Fruit fly (Drosophila melanogaster): ENCODE results near the gene Rab11.

Rab11 gene

DNA sequence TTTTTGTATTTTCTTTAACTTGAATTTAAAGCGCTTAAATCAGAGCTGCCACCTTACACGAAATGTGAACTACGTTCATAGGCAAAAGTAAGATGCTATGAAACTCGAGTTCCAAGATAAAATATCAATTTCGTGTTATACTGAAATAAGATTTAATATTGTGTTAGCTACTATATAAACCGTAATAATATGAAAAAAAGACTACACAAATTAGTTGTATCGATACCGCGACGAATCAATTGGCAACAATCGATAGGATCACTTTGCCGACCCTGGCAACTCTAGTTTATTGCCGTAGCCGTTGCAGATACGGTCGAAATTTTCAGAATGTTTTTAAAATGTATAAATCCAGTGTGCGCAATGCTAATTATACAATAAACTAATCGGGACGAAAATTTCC is 29.2 kb downstream of the Rab11 start, which contains the start of gene SNF4Agamma (continued):
- no peak for TF ChIP-seq CG12769 (tag; optimal IDR thresholded peaks at IDR 0.05)
- peak; percentile 64 for TF ChIP-seq CG8290 (GFP tag; optimal IDR thresholded peaks at IDR 0.05)
- peak in 1 of 2 experiments; percentile 4 for TF ChIP-seq CG8290 (tag; optimal IDR thresholded peaks at IDR 0.05)
- no peak for TF ChIP-seq Ada2b (GFP tag; IDR thresholded peaks at IDR 0.05)
- peak; percentile 10 for TF ChIP-seq CG33213 (GFP tag; optimal IDR thresholded peaks at IDR 0.05)
- no peak for TF ChIP-seq bcd (GFP tag; optimal IDR thresholded peaks at IDR 0.05)
- TF ChIP-seq gem (tag; optimal IDR thresholded peaks at IDR 0.05) = peak; percentile 50
- no peak for TF ChIP-seq exex (tag; optimal IDR thresholded peaks at IDR 0.05)
- TF ChIP-seq Max (GFP tag; optimal IDR thresholded peaks at IDR 0.05) = no peak
- TF ChIP-seq gsb (GFP tag; IDR thresholded peaks at IDR 0.05) = no peak
- TF ChIP-seq PHDP (tag; optimal IDR thresholded peaks at IDR 0.05) = no peak
- peak; percentile 5 for TF ChIP-seq Chrac-16 (GFP tag; optimal IDR thresholded peaks at IDR 0.05)
- no peak for TF ChIP-seq tx (GFP tag; optimal IDR thresholded peaks at IDR 0.05)
- TF ChIP-seq CG8281 (tag; optimal IDR thresholded peaks at IDR 0.05) = no peak
- TF ChIP-seq CG9876 (GFP tag; optimal IDR thresholded peaks at IDR 0.05) = no peak
- peak; percentile 46 for TF ChIP-seq phol (tag; optimal IDR thresholded peaks at IDR 0.05)
- TF ChIP-seq Bgb (GFP tag; IDR thresholded peaks at IDR 0.05; ENCODE audit: partially characterized antibody) = peak; percentile 76
- no peak for TF ChIP-seq z (GFP tag; IDR thresholded peaks at IDR 0.05)
- TF ChIP-seq lilli (GFP tag; optimal IDR thresholded peaks at IDR 0.05) = peak; percentile 48
- TF ChIP-seq CG6254 (GFP tag; optimal IDR thresholded peaks at IDR 0.05) = no peak
- TF ChIP-seq Ets65A (GFP tag) = peak; percentile 91
- no peak for TF ChIP-seq danr (GFP tag; IDR thresholded peaks at IDR 0.05)
- TF ChIP-seq mirr (GFP tag; optimal IDR thresholded peaks at IDR 0.05) = no peak
- TF ChIP-seq da (GFP tag; optimal IDR thresholded peaks at IDR 0.05) = no peak
- TF ChIP-seq slou (GFP tag; optimal IDR thresholded peaks at IDR 0.05) = no peak
- TF ChIP-seq CG3163 (GFP tag; optimal IDR thresholded peaks at IDR 0.05) = no peak
- TF ChIP-seq vfl (GFP tag; optimal IDR thresholded peaks at IDR 0.05) = peak; percentile 15
- peak; percentile 32 for TF ChIP-seq Dek (tag; optimal IDR thresholded peaks at IDR 0.05)
- peak; percentile 16 for TF ChIP-seq CG30020 (tag; optimal IDR thresholded peaks at IDR 0.05)
- TF ChIP-seq shn (GFP tag; optimal IDR thresholded peaks at IDR 0.05) = no peak
- no peak for TF ChIP-seq MTF-1 (GFP tag; optimal IDR thresholded peaks at IDR 0.05; ENCODE audit: borderline replicate concordance)
- peak; percentile 97 for TF ChIP-seq CG18011 (GFP tag; optimal IDR thresholded peaks at IDR 0.05)
- TF ChIP-seq Xbp1 (GFP tag; optimal IDR thresholded peaks at IDR 0.05) = peak; percentile 57
- no peak for TF ChIP-seq cato (GFP tag; optimal IDR thresholded peaks at IDR 0.05; ENCODE audit: borderline replicate concordance)
- 0 out of 3 replicates have a peak, but pooled peaks have one; percentile 28 for TF ChIP-seq Aef1 (GFP tag; IDR thresholded peaks at IDR 0.05)
- no peak for TF ChIP-seq kni (GFP tag; optimal IDR thresholded peaks at IDR 0.05)
- TF ChIP-seq CG1603 (tag; optimal IDR thresholded peaks at IDR 0.05) = peak; percentile 1
- TF ChIP-seq tup (GFP tag; optimal IDR thresholded peaks at IDR 0.05) = no peak
- peak; percentile 53 for TF ChIP-seq CG12391 (tag; optimal IDR thresholded peaks at IDR 0.05)
- TF ChIP-seq CG11093 (GFP tag; IDR thresholded peaks at IDR 0.05) = no peak
- TF ChIP-seq dimm (GFP tag; IDR thresholded peaks at IDR 0.05) = no peak
- TF ChIP-seq CG2129 (GFP tag; IDR thresholded peaks at IDR 0.05; ENCODE audit: partially characterized antibody) = peak; percentile 60
- TF ChIP-seq CG13296 (GFP tag; optimal IDR thresholded peaks at IDR 0.05) = no peak
- peak; percentile 70 for TF ChIP-seq Abd-B (GFP tag; optimal IDR thresholded peaks at IDR 0.05)
- peak; percentile 63 for TF ChIP-seq Dref (GFP tag; IDR thresholded peaks at IDR 0.05)
- no peak for TF ChIP-seq CG4730 (GFP tag; IDR thresholded peaks at IDR 0.05)
- no peak for TF ChIP-seq ro (GFP tag; IDR thresholded peaks at IDR 0.05)
- TF ChIP-seq odd (GFP tag; optimal IDR thresholded peaks at IDR 0.05) = no peak
- no peak for TF ChIP-seq HHEX (GFP tag; optimal IDR thresholded peaks at IDR 0.05)
- no peak for TF ChIP-seq Side (GFP tag; optimal IDR thresholded peaks at IDR 0.05)
- TF ChIP-seq CG6813 (GFP tag; optimal IDR thresholded peaks at IDR 0.05) = no peak

Measured in whole organism, embryonic.